Fruit fly (Drosophila melanogaster) whole organism, prepupa: Measurements from ENCODE around the gene prt.

Source experiments
- CG11902 ChIP-seq: fragments of 200-800 bp; sonication (Bioruptor generic); optimal IDR thresholded peaks from 3 replicates; lab custom pipeline; 2016; ENCODE audit warnings: missing biosample characterization, missing genetic modification characterization
- CG3919 ChIP-seq: fragments of 200-800 bp; sonication (Bioruptor generic); optimal IDR thresholded peaks from 3 replicates; lab custom pipeline; 2016; ENCODE audit warnings: missing biosample characterization, missing genetic modification characterization
- CG4318 ChIP-seq: fragments of 200-800 bp; sonication (Bioruptor generic); optimal IDR thresholded peaks from 3 replicates; lab custom pipeline; 2017; ENCODE audit warnings: missing biosample characterization, mild to moderate bottlenecking, missing genetic modification characterization
- Smox ChIP-seq: fragments of 200-800 bp; sonication (Bioruptor generic); optimal IDR thresholded peaks from 3 replicates; lab custom pipeline; 2016; ENCODE audit warnings: missing biosample characterization, missing genetic modification characterization
- salr ChIP-seq, 2 experiments: fragments of 200-800 bp; sonication (Bioruptor generic); optimal IDR thresholded peaks; 3 replicates each; lab custom pipeline; 2016 to 2018; ENCODE audit warnings: missing biosample characterization in 2 of 2, missing genetic modification characterization in 2 of 2, mild to moderate bottlenecking in 1 of 2

dm6 chr3R:23666672-23667211 is 32.1 kb downstream of the prt start:
- no peak for TF ChIP-seq CG11902 (GFP tag; lab: Kevin White, UChicago)
- TF ChIP-seq salr (GFP tag; optimal IDR thresholded peaks at IDR 0.05; lab: Kevin White, UChicago) = no peak
- TF ChIP-seq CG4318 (GFP tag; lab: Kevin White, UChicago) = no peak
- no peak for TF ChIP-seq Smox (GFP tag; lab: Kevin White, UChicago)
- TF ChIP-seq CG3919 (GFP tag; lab: Kevin White, UChicago) = no peak
